Fruit fly (Drosophila melanogaster): Measurements from ENCODE around the gene stai.

stai gene

dm6 chr2L:6172996-6173395 is 72.8 kb downstream of the stai start:
- TF ChIP-seq schlank (tag; optimal IDR thresholded peaks at IDR 0.05) (no peak), NC2β (GFP tag; optimal IDR thresholded peaks at IDR 0.05) (no peak), CTCF (GFP tag; optimal IDR thresholded peaks at IDR 0.05) (peak; percentile 83), CG15514 (GFP tag; optimal IDR thresholded peaks at IDR 0.05) (no peak), CG13775 (GFP tag; optimal IDR thresholded peaks at IDR 0.05) (no peak), stwl (tag; optimal IDR thresholded peaks at IDR 0.05) (no peak), CG8478 (optimal IDR thresholded peaks at IDR 0.05) (no peak)

All from whole organism, embryonic.